Worm (Caenorhabditis elegans) whole organism, L1 larva: ENCODE measurements around the gene nspe-2.

Experiments used
- C16A3.4 ChIP-seq: fragments of 150-350 bp; optimal IDR thresholded peaks from 2 replicates; lab custom pipeline; 2014; ENCODE audit warnings: missing biosample characterization, missing genetic modification characterization
- Y116A8C.19 ChIP-seq: sonication (generic microtip); optimal IDR thresholded peaks from 2 replicates; lab custom pipeline; 2016; ENCODE audit warnings: missing compliant biosample characterization, missing genetic modification characterization, borderline replicate concordance
- alr-1 ChIP-seq: fragments of 200-800 bp; sonication (Bioruptor generic); optimal IDR thresholded peaks from 2 replicates; lab custom pipeline; 2018; ENCODE audit warnings: borderline replicate concordance, mild to moderate bottlenecking, missing genetic modification characterization, missing compliant biosample characterization
- aly-2 ChIP-seq: fragments of 150-350 bp; optimal IDR thresholded peaks from 2 replicates; lab custom pipeline; 2014; ENCODE audit warnings: missing biosample characterization, missing genetic modification characterization
- ama-1 ChIP-seq: fragments of 150-350 bp; optimal IDR thresholded peaks from 2 replicates; lab custom pipeline; 2014
- ceh-8 ChIP-seq: fragments of 200-800 bp; sonication (Bioruptor generic); optimal IDR thresholded peaks from 2 replicates; lab custom pipeline; 2018; ENCODE audit warnings: mild to moderate bottlenecking, missing genetic modification characterization, moderate library complexity, missing compliant biosample characterization
- ceh-90 ChIP-seq: sonication (generic microtip); optimal IDR thresholded peaks from 2 replicates; lab custom pipeline; 2016; ENCODE audit warnings: missing genetic modification characterization, missing compliant biosample characterization
- ces-1 ChIP-seq: fragments of 150-350 bp; optimal IDR thresholded peaks from 2 replicates; lab custom pipeline; 2014; ENCODE audit warnings: missing biosample characterization, missing genetic modification reagents, missing genetic modification characterization
- dpl-1 ChIP-seq, 3 experiments: fragments of 150-350 bp in 2 of 3; sonication (generic microtip) in 1 of 3; optimal IDR thresholded peaks; 2 replicates each; lab custom pipeline; 2014 to 2017; ENCODE audit warnings: missing biosample characterization in 3 of 3, missing genetic modification characterization in 3 of 3, missing genetic modification reagents in 3 of 3
- dsc-1 ChIP-seq: sonication (generic microtip); optimal IDR thresholded peaks from 2 replicates; lab custom pipeline; 2016; ENCODE audit warnings: mild to moderate bottlenecking, missing genetic modification characterization, missing compliant biosample characterization
- efl-1 ChIP-seq, 4 experiments: fragments of 150-350 bp; optimal IDR thresholded peaks in 3 of 4; peaks in 1 of 4; 1 replicate in 1 of 4; 2 replicates in 3 of 4; lab custom pipeline; 2014; ENCODE audit warnings: missing biosample characterization in 2 of 4, missing genetic modification characterization in 2 of 4, missing genetic modification reagents in 2 of 4
- efl-3 ChIP-seq: fragments of 200-800 bp; sonication (Bioruptor generic); optimal IDR thresholded peaks from 2 replicates; lab custom pipeline; 2018; ENCODE audit warnings: mild to moderate bottlenecking, missing genetic modification characterization, missing compliant biosample characterization
- elt-2 ChIP-seq: sonication (generic microtip); optimal IDR thresholded peaks from 2 replicates; lab custom pipeline; 2016; ENCODE audit warnings: missing genetic modification characterization, mild to moderate bottlenecking, inconsistent platforms, missing compliant biosample characterization, missing genetic modification reagents
- elt-3 ChIP-seq, 6 experiments: fragments of 150-350 bp in 1 of 6; sonication (generic microtip); optimal IDR thresholded peaks; 2 replicates each; lab custom pipeline; 2017 to 2018; ENCODE audit warnings: missing biosample characterization in 6 of 6, missing genetic modification characterization in 6 of 6, inconsistent platforms in 1 of 6
- fos-1 ChIP-seq: fragments of 150-350 bp; optimal IDR thresholded peaks from 2 replicates; lab custom pipeline; 2014; ENCODE audit warnings: missing biosample characterization, missing genetic modification characterization
- grh-1 ChIP-seq: fragments of 200-800 bp; sonication (Bioruptor generic); IDR thresholded peaks from 2 replicates; pipeline ENCODE4 v1.3.6; 2022; ENCODE audit warnings: missing genetic modification reagents, missing genetic modification characterization, missing compliant biosample characterization
- jun-1 ChIP-seq: fragments of 150-350 bp; optimal IDR thresholded peaks from 2 replicates; lab custom pipeline; 2014; ENCODE audit warnings: missing biosample characterization, missing genetic modification reagents, missing genetic modification characterization
- lin-14 ChIP-seq: fragments of 200-800 bp; sonication (Bioruptor generic); optimal IDR thresholded peaks from 2 replicates; lab custom pipeline; 2018; ENCODE audit warnings: mild to moderate bottlenecking, missing genetic modification characterization, moderate library complexity, missing compliant biosample characterization
- lin-15B ChIP-seq: fragments of 150-350 bp; sonication (generic microtip); optimal IDR thresholded peaks from 3 replicates; lab custom pipeline; 2014; ENCODE audit warnings: missing biosample characterization, missing genetic modification characterization
- lin-35 ChIP-seq, 2 experiments: fragments of 150-350 bp; optimal IDR thresholded peaks; 2 replicates each; lab custom pipeline; 2014; ENCODE audit warnings: missing biosample characterization in 2 of 2, missing genetic modification characterization in 2 of 2, missing genetic modification reagents in 2 of 2
- lin-39 ChIP-seq: fragments of 150-350 bp; optimal IDR thresholded peaks from 2 replicates; lab custom pipeline; 2014; ENCODE audit warnings: missing biosample characterization, missing genetic modification reagents, missing genetic modification characterization
- lir-3 ChIP-seq: sonication (generic microtip); optimal IDR thresholded peaks from 2 replicates; lab custom pipeline; 2016; ENCODE audit warnings: mild to moderate bottlenecking, missing genetic modification characterization, moderate library complexity, missing compliant biosample characterization; ENCODE audit not compliant: poor library complexity
- lsy-2 ChIP-seq, 2 experiments: fragments of 150-350 bp; optimal IDR thresholded peaks; 2 replicates each; lab custom pipeline; 2014; ENCODE audit warnings: missing biosample characterization in 2 of 2, missing genetic modification characterization in 2 of 2
- mab-9 ChIP-seq: fragments of 200-800 bp; sonication (Bioruptor generic); IDR thresholded peaks from 2 replicates; pipeline ENCODE4 v1.3.6; 2022; ENCODE audit warnings: missing genetic modification reagents, missing genetic modification characterization, missing compliant biosample characterization
- mdl-1 ChIP-seq, 2 experiments: fragments of 150-350 bp; optimal IDR thresholded peaks; 2 replicates each; lab custom pipeline; 2014 to 2017; ENCODE audit warnings: missing biosample characterization in 2 of 2, missing genetic modification characterization in 2 of 2, inconsistent platforms in 1 of 2
- mep-1 ChIP-seq: fragments of 150-350 bp; optimal IDR thresholded peaks from 2 replicates; lab custom pipeline; 2014; ENCODE audit warnings: missing biosample characterization, missing genetic modification characterization
- nhr-19 ChIP-seq: fragments of 200-800 bp; sonication (Bioruptor generic); conservative IDR thresholded peaks from 2 replicates; pipeline ENCODE4 v1.3.6; 2022; ENCODE audit warnings: missing genetic modification characterization, missing compliant biosample characterization
- nhr-237 ChIP-seq: fragments of 150-350 bp; optimal IDR thresholded peaks from 2 replicates; lab custom pipeline; 2014; ENCODE audit warnings: missing biosample characterization, missing genetic modification characterization
- nhr-77 ChIP-seq: fragments of 150-350 bp; optimal IDR thresholded peaks from 2 replicates; lab custom pipeline; 2014; ENCODE audit warnings: missing biosample characterization, missing genetic modification characterization
- nhr-85 ChIP-seq: sonication (generic microtip); peaks from one replicate; lab custom pipeline; 2016; ENCODE audit warnings: missing genetic modification characterization, inconsistent platforms, missing compliant biosample characterization
- nhr-90 ChIP-seq: sonication (generic microtip); optimal IDR thresholded peaks from 2 replicates; lab custom pipeline; 2016; ENCODE audit warnings: mild to moderate bottlenecking, missing genetic modification characterization, missing compliant biosample characterization; ENCODE audit not compliant: poor library complexity
- pax-3 ChIP-seq: fragments of 200-800 bp; sonication (Bioruptor generic); optimal IDR thresholded peaks from 2 replicates; lab custom pipeline; 2018; ENCODE audit warnings: mild to moderate bottlenecking, missing genetic modification characterization, moderate library complexity, missing compliant biosample characterization
- pqm-1 ChIP-seq: sonication (generic microtip); optimal IDR thresholded peaks from 3 replicates; lab custom pipeline; 2017; ENCODE audit warnings: missing biosample characterization, missing genetic modification characterization
- skn-1 ChIP-seq: fragments of 150-350 bp; optimal IDR thresholded peaks from 2 replicates; lab custom pipeline; 2014; ENCODE audit warnings: missing biosample characterization, missing genetic modification characterization
- snpc-4 ChIP-seq: fragments of 150-350 bp; optimal IDR thresholded peaks from 2 replicates; lab custom pipeline; 2014; ENCODE audit warnings: missing biosample characterization, missing genetic modification characterization
- sptf-1 ChIP-seq: fragments of 150-350 bp; optimal IDR thresholded peaks from 2 replicates; lab custom pipeline; 2014; ENCODE audit warnings: missing biosample characterization, missing genetic modification characterization
- tlp-1 ChIP-seq: fragments of 150-350 bp; optimal IDR thresholded peaks from 2 replicates; lab custom pipeline; 2014; ENCODE audit warnings: missing biosample characterization, missing genetic modification characterization
- unc-30 ChIP-seq: sonication (generic microtip); optimal IDR thresholded peaks from 2 replicates; lab custom pipeline; 2017; ENCODE audit warnings: missing biosample characterization, missing genetic modification characterization
- unc-62 ChIP-seq: fragments of 150-350 bp; optimal IDR thresholded peaks from 2 replicates; lab custom pipeline; 2014; ENCODE audit warnings: missing biosample characterization, missing genetic modification reagents, missing genetic modification characterization
- unc-86 ChIP-seq: sonication (generic microtip); optimal IDR thresholded peaks from 2 replicates; lab custom pipeline; 2016; ENCODE audit warnings: missing genetic modification characterization, missing compliant biosample characterization
- vab-15 ChIP-seq: sonication (generic microtip); optimal IDR thresholded peaks from 2 replicates; lab custom pipeline; 2017; ENCODE audit warnings: missing genotype, mild to moderate bottlenecking, missing genetic modification characterization, missing compliant biosample characterization
- xbp-1 ChIP-seq: sonication (generic microtip); optimal IDR thresholded peaks from 2 replicates; lab custom pipeline; 2016; ENCODE audit warnings: missing genetic modification characterization, missing compliant biosample characterization
- zag-1 ChIP-seq: fragments of 150-350 bp; optimal IDR thresholded peaks from 2 replicates; lab custom pipeline; 2014; ENCODE audit warnings: missing biosample characterization, missing genetic modification characterization
- ztf-4 ChIP-seq: fragments of 150-350 bp; optimal IDR thresholded peaks from 2 replicates; lab custom pipeline; 2014; ENCODE audit warnings: missing biosample characterization, missing genetic modification characterization

Gene nspe-2

DNA sequence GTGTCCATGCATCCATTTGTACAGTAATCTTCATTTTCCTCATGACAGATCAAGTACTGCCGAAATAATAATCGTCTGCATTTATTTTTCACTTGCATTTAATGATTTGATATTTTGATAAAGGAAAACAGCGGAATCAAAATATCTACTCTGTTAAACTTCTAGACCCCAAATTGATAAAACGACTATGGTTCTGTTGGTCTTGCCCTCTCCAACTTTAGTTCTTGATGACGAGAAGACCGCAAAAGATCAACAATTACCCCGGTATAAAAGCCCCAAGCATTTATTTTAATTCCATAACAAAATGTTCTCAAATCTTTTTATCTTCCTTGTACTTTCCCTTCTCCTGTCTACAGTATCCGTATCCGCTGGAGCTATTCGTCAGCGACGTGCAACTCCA, 10.5 kb downstream of the nspe-2 start, which contains the start of gene Y38E10A.9:
TSS of gene Y38E10A.9 (plus strand) at position 301 of the 400 bp plus-strand sequence.
- TF ChIP-seq vab-15 (tag; lab: Kevin White, UChicago) (no peak), lir-3 (no peak), unc-86 (tag; lab: Kevin White, UChicago) (no peak), tlp-1 (no peak), lsy-2 (tag; optimal IDR thresholded peaks at IDR 0.05; lab: Kevin White, UChicago) (no peak), fos-1 (tag; lab: Kevin White, UChicago) (no peak), efl-3 (GFP tag; lab: Kevin White, UChicago) (no peak), lin-39 (tag; lab: Kevin White, UChicago) (no peak), nhr-85 (no peak), aly-2 (tag; lab: Kevin White, UChicago) (no peak), nhr-19 (GFP tag; lab: Robert Waterston, UW) (no peak), zag-1 (no peak), alr-1 (tag; lab: Kevin White, UChicago) (no peak), pqm-1 (tag; lab: Kevin White, UChicago) (no peak), dpl-1 (GFP tag; optimal IDR thresholded peaks at IDR 0.05; lab: Kevin White, UChicago) (no peak)

DNA sequence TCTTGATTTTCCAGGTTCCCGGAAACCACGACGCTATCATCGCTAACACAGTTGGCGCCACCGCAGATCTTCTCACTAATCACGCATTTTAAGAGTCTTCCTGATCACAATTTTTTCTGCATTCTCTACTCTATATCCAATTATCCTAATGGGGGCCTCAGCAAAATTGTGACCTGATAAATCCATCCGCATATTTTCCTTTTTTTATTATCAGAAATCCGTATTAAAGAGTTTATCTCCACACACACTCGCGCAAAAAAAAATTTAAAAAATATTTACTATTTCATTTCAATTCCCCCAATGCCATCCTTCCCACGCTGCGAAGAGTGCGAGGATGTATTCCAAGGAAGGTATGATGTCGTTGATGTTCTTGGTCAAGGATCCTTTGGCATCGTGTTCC, 12.3 kb downstream of the nspe-2 start, which contains the start of gene Y38E10A.8:
TSS of gene Y38E10A.8 (plus strand) at position 301 of the 400 bp plus-strand sequence.
- peak; percentile 19 for TF ChIP-seq dsc-1 (tag; lab: Kevin White, UChicago)
- no peak for TF ChIP-seq nhr-19 (GFP tag; lab: Robert Waterston, UW)
- TF ChIP-seq, all 84 proteins: peak for 1

DNA sequence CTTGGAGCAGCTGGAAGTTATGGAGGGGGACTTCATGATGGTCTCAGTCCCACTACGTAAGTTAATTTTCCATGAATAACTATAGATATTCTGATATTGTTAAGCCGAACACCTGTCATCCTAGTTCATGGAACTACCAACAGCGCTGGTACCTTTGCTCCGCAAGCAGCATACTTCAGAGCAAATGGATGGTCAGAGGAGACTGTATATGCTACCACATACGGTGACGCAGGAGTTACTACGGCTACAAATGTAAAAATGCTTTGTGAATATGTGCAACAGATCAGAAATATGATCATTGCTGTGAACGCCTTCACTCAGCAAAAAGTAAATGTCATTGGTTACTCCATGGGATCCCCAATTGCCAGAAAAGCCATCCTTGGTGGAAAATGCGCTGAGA, 13.1 kb downstream of the nspe-2 start:
- no peak for TF ChIP-seq ceh-8 (GFP tag; lab: Kevin White, UChicago)
- no peak for TF ChIP-seq unc-30 (tag; lab: Kevin White, UChicago)
- no peak for TF ChIP-seq mep-1 (tag; lab: Kevin White, UChicago)
- no peak for TF ChIP-seq jun-1
- TF ChIP-seq xbp-1 (tag; lab: Kevin White, UChicago) = no peak
- no peak for TF ChIP-seq mdl-1 (tag; optimal IDR thresholded peaks at IDR 0.05; lab: Kevin White, UChicago)
- TF ChIP-seq lir-3 = no peak

DNA sequence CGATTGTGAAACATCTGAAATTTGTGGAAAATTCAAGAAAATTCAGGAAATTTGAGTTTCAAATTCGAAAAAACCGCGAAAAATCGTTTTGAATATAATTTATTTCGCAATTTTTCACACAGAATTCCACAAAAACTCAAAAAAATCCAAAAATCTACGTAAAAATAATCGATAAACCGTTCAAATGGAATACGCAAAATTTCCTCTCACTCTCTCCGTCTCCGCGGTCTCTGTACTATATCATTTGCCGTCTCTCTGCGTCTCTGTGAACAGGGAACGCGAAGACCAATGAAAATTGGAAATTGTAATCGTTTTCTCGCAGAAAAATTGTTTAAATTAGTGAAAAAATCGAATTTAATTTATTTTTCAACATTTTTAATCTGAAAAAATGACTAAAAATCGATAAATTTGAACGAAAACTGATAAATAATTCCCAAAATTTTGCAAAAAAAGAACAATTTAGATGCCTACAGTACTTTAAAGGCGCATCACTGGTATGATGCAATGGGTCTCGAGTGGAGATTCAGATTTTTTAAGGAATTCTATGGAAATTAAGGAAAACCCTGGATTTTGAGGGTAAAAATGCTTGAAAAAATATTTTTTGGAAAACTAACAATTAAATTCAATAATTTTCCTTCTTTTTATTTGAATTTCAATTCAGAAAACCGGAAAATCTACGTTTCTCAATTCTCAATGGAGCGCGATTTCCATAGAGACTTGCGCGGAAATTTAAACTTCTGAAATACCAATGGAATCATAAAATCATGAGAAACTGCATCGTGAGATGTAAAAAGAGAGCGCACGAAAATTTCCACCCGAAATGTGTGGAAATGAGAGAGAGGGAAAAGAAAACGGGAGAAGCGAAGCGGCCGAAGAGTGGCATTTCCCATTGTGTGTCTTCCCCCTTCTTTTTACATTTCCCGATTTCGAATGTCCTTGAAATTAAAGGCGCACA, 15.2 kb downstream of the nspe-2 start, which contains the start of the genes ceh-100 and lips-15:
TSS of gene ceh-100 (minus strand) at position 14 of the 955 bp plus-strand sequence.
TSS of gene lips-15 (plus strand) at position 720 of the 955 bp plus-strand sequence.
- TF ChIP-seq unc-62 (GFP tag; lab: Kevin White, UChicago) (no peak), lin-39 (tag; lab: Kevin White, UChicago) (no peak), ztf-4 (no peak), skn-1 (tag; lab: Kevin White, UChicago) (peak; percentile 17), nhr-237 (no peak), snpc-4 (tag; lab: Kevin White, UChicago) (peak; percentile 16), lin-14 (GFP tag; lab: Kevin White, UChicago) (peak; percentile 46), vab-15 (tag; lab: Kevin White, UChicago) (no peak), elt-3 (tag; optimal IDR thresholded peaks at IDR 0.05; lab: Kevin White, UChicago) (peak in 1 of 6 experiments; percentile 16), grh-1 (no peak), ces-1 (GFP tag; lab: Kevin White, UChicago) (no peak), lin-35 (GFP tag; optimal IDR thresholded peaks at IDR 0.05; lab: Kevin White, UChicago) (peak; percentile 8 to 65), dsc-1 (tag; lab: Kevin White, UChicago) (no peak), ama-1 (no peak), Y116A8C.19 (tag; lab: Kevin White, UChicago) (no peak), unc-86 (tag; lab: Kevin White, UChicago) (no peak), elt-2 (tag; lab: Kevin White, UChicago) (no peak), sptf-1 (no peak), ceh-90 (tag; lab: Kevin White, UChicago) (no peak), zag-1 (no peak), C16A3.4 (tag; lab: Kevin White, UChicago) (peak; percentile 8), mep-1 (tag; lab: Kevin White, UChicago) (peak; percentile 33), nhr-77 (tag; lab: Kevin White, UChicago) (no peak), mab-9 (GFP tag; lab: Robert Waterston, UW) (no peak), nhr-90 (no peak), pax-3 (tag; lab: Kevin White, UChicago) (no peak), lin-15B (peak; percentile 76), aly-2 (tag; lab: Kevin White, UChicago) (no peak), efl-1 (optimal IDR thresholded peaks at IDR 0.05; lab: Kevin White, UChicago) (peak; percentile 64 to 71), efl-1 (GFP tag; optimal IDR thresholded peaks at IDR 0.05 in 1 of 2; lab: Kevin White, UChicago) (peak; percentile 74 to 94)
